Worm (Caenorhabditis elegans) whole organism, L3 larva: ENCODE data around the gene Y57A10A.27.

Experiments used
- ceh-16 ChIP-seq: sonication (generic microtip); optimal IDR thresholded peaks from 2 replicates; lab custom pipeline; 2017; ENCODE audit warnings: missing biosample characterization, missing genetic modification characterization
- daf-12 ChIP-seq: fragments of 150-350 bp; optimal IDR thresholded peaks from 2 replicates; lab custom pipeline; 2014; ENCODE audit warnings: missing biosample characterization, missing genetic modification reagents, missing genetic modification characterization
- egl-27 ChIP-seq: sonication (generic microtip); optimal IDR thresholded peaks from 4 replicates; lab custom pipeline; 2017; ENCODE audit warnings: missing biosample characterization, missing genetic modification reagents, missing genetic modification characterization
- lin-15B ChIP-seq: fragments of 150-350 bp; optimal IDR thresholded peaks from 2 replicates; lab custom pipeline; 2014; ENCODE audit warnings: missing biosample characterization, missing genetic modification characterization
- nhr-23 ChIP-seq: fragments of 150-350 bp; optimal IDR thresholded peaks from 2 replicates; lab custom pipeline; 2014; ENCODE audit warnings: missing biosample characterization, missing genetic modification reagents, missing genetic modification characterization
- nhr-28 ChIP-seq: fragments of 150-350 bp; optimal IDR thresholded peaks from 2 replicates; lab custom pipeline; 2014; ENCODE audit warnings: missing biosample characterization, missing genetic modification characterization
- nhr-67 ChIP-seq: fragments of 150-350 bp; optimal IDR thresholded peaks from 2 replicates; lab custom pipeline; 2014; ENCODE audit warnings: missing biosample characterization, missing genetic modification characterization
- nhr-77 ChIP-seq: fragments of 150-350 bp; optimal IDR thresholded peaks from 2 replicates; lab custom pipeline; 2014; ENCODE audit warnings: missing biosample characterization, missing genetic modification characterization
- snpc-4 ChIP-seq: fragments of 150-350 bp; optimal IDR thresholded peaks from 2 replicates; lab custom pipeline; 2014; ENCODE audit warnings: missing biosample characterization, missing genetic modification characterization
- tbx-2 ChIP-seq: sonication (generic microtip); optimal IDR thresholded peaks from 2 replicates; lab custom pipeline; 2016; ENCODE audit warnings: mild to moderate bottlenecking, missing genetic modification characterization, missing compliant biosample characterization
- ztf-11 ChIP-seq: fragments of 150-350 bp; optimal IDR thresholded peaks from 2 replicates; lab custom pipeline; 2014; ENCODE audit warnings: missing biosample characterization, missing genetic modification characterization

ce11 chrII:12274944-12275343 is at the start of gene Y57A10A.27:
- TF ChIP-seq nhr-28 (no peak), egl-27 (tag; lab: Kevin White, UChicago) (no peak), tbx-2 (tag; lab: Kevin White, UChicago) (no peak), snpc-4 (tag; lab: Kevin White, UChicago) (no peak), daf-12 (tag; lab: Kevin White, UChicago) (no peak), lin-15B (tag; lab: Kevin White, UChicago) (no peak), nhr-23 (no peak), ceh-16 (tag; lab: Kevin White, UChicago) (no peak), nhr-77 (no peak), ztf-11 (tag; lab: Kevin White, UChicago) (no peak), nhr-67 (tag; lab: Kevin White, UChicago) (no peak)
